Fruit fly (Drosophila melanogaster): ENCODE measurements around the gene BicD.

BicD gene

dm6 chr2L:17484174-17484573, 11.2 kb upstream of the BicD start, which contains the start of the genes GCS2beta and CG5131 (continued):
- peak; percentile 73 for TF ChIP-seq MTF-1 (GFP tag; optimal IDR thresholded peaks at IDR 0.05; ENCODE audit: borderline replicate concordance)
- peak; percentile 89 for TF ChIP-seq repo (GFP tag; optimal IDR thresholded peaks at IDR 0.05)
- peak; percentile 91 for TF ChIP-seq seq (GFP tag; IDR thresholded peaks at IDR 0.05)
- no peak for TF ChIP-seq lov (optimal IDR thresholded peaks at IDR 0.05)
- peak; percentile 81; the same call in 2 of the 3 replicates for TF ChIP-seq lov (GFP tag; IDR thresholded peaks at IDR 0.05)
- TF ChIP-seq YL-1 (GFP tag; optimal IDR thresholded peaks at IDR 0.05) = peak; percentile 88
- TF ChIP-seq Sry-β (GFP tag; optimal IDR thresholded peaks at IDR 0.05) = peak; percentile 23
- TF ChIP-seq CG7357 (GFP tag; IDR thresholded peaks at IDR 0.05) = peak; percentile 87
- TF ChIP-seq CG13424 (tag; optimal IDR thresholded peaks at IDR 0.05) = peak; percentile 91
- TF ChIP-seq unc-4 (GFP tag; IDR thresholded peaks at IDR 0.05; ENCODE audit: partially characterized antibody) = peak; percentile 88
- peak; percentile 87 for TF ChIP-seq cas (GFP tag; IDR thresholded peaks at IDR 0.05)
- TF ChIP-seq CG17359 (tag; optimal IDR thresholded peaks at IDR 0.05) = peak; percentile 88
- TF ChIP-seq CG34224 (GFP tag; IDR thresholded peaks at IDR 0.05; ENCODE audit: partially characterized antibody) = peak; percentile 90
- peak; percentile 67 for TF ChIP-seq CG10959 (GFP tag; IDR thresholded peaks at IDR 0.05)
- peak; percentile 95 for TF ChIP-seq ci (GFP tag; IDR thresholded peaks at IDR 0.05)
- no peak for TF ChIP-seq z (GFP tag; IDR thresholded peaks at IDR 0.05)
- TF ChIP-seq CG1647 (GFP tag; optimal IDR thresholded peaks at IDR 0.05) = peak; percentile 94
- no peak for TF ChIP-seq pita (GFP tag; optimal IDR thresholded peaks at IDR 0.05)
- TF ChIP-seq ash1 (GFP tag; optimal IDR thresholded peaks at IDR 0.05) = no peak
- TF ChIP-seq Adf1 (GFP tag; IDR thresholded peaks at IDR 0.05) = peak; percentile 74
- TF ChIP-seq ara (GFP tag; IDR thresholded peaks at IDR 0.05) = peak; percentile 84
- TF ChIP-seq Eip74EF (GFP tag; optimal IDR thresholded peaks at IDR 0.05) = peak in 1 of 2 experiments; percentile 39
- peak; percentile 100 for TF ChIP-seq Med (GFP tag)
- TF ChIP-seq Ravus (GFP tag; IDR thresholded peaks at IDR 0.05) = peak; percentile 75
- TF ChIP-seq CG17328 (GFP tag; IDR thresholded peaks at IDR 0.05) = peak; percentile 90
- peak; percentile 98 for TF ChIP-seq CG12769 (tag; optimal IDR thresholded peaks at IDR 0.05)
- TF ChIP-seq CG12299 (tag; optimal IDR thresholded peaks at IDR 0.05) = peak; percentile 59
- peak; percentile 84 for TF ChIP-seq dmrt99B (tag; optimal IDR thresholded peaks at IDR 0.05)
- TF ChIP-seq nerfin-1 (tag; optimal IDR thresholded peaks at IDR 0.05) = peak; percentile 95
- peak; percentile 78 for TF ChIP-seq Blimp-1 (GFP tag; optimal IDR thresholded peaks at IDR 0.05)
- peak; percentile 86 for TF ChIP-seq ssp (GFP tag; IDR thresholded peaks at IDR 0.05)
- peak; percentile 93 for TF ChIP-seq Hmr (GFP tag; optimal IDR thresholded peaks at IDR 0.05)
- peak; percentile 89 for TF ChIP-seq tio (GFP tag; optimal IDR thresholded peaks at IDR 0.05)
- TF ChIP-seq abd-A (tag; optimal IDR thresholded peaks at IDR 0.05) = no peak
- TF ChIP-seq ERR (GFP tag; optimal IDR thresholded peaks at IDR 0.05) = peak; percentile 95
- peak; percentile 90 for TF ChIP-seq NC2β (GFP tag; optimal IDR thresholded peaks at IDR 0.05)
- no peak for TF ChIP-seq cg (GFP tag; optimal IDR thresholded peaks at IDR 0.05)
- peak; percentile 90 for TF ChIP-seq CG2116 (GFP tag; optimal IDR thresholded peaks at IDR 0.05)
- peak; percentile 73 for TF ChIP-seq sim (GFP tag; IDR thresholded peaks at IDR 0.05)
- TF ChIP-seq CG15011 (GFP tag; optimal IDR thresholded peaks at IDR 0.05) = peak; percentile 70
- TF ChIP-seq CG8089 (GFP tag; optimal IDR thresholded peaks at IDR 0.05) = peak; percentile 90
- peak; percentile 92 for TF ChIP-seq grau (tag; optimal IDR thresholded peaks at IDR 0.05)
- peak; percentile 61 for TF ChIP-seq CG9797 (GFP tag; optimal IDR thresholded peaks at IDR 0.05)
- no peak for TF ChIP-seq fd102C (GFP tag; optimal IDR thresholded peaks at IDR 0.05)
- peak; percentile 94 for TF ChIP-seq p53 (GFP tag; optimal IDR thresholded peaks at IDR 0.05)
- peak; percentile 95 for TF ChIP-seq lmd (GFP tag; IDR thresholded peaks at IDR 0.05)
- peak; percentile 85 for TF ChIP-seq ap (GFP tag; IDR thresholded peaks at IDR 0.05)
- peak; percentile 53 for TF ChIP-seq sqz (GFP tag; optimal IDR thresholded peaks at IDR 0.05)
- TF ChIP-seq CG12219 (GFP tag; optimal IDR thresholded peaks at IDR 0.05) = peak; percentile 81
- peak; percentile 95 for TF ChIP-seq vvl (GFP tag; IDR thresholded peaks at IDR 0.05)
- peak; percentile 75 for TF ChIP-seq ro (GFP tag; IDR thresholded peaks at IDR 0.05)

Measured in whole organism, embryonic.